Worm (Caenorhabditis elegans) whole organism, mixed stage, embryonic: ENCODE results near the gene prdx-6.

ENCODE experiments used
- snpc-4 ChIP-seq: fragments of 150-350 bp; optimal IDR thresholded peaks from 2 replicates; lab custom pipeline; 2014; ENCODE audit warnings: missing biosample characterization, missing genetic modification characterization
- unc-62 ChIP-seq: fragments of 150-350 bp; optimal IDR thresholded peaks from 2 replicates; lab custom pipeline; 2014; ENCODE audit warnings: missing biosample characterization, missing genetic modification reagents, missing genetic modification characterization

DNA sequence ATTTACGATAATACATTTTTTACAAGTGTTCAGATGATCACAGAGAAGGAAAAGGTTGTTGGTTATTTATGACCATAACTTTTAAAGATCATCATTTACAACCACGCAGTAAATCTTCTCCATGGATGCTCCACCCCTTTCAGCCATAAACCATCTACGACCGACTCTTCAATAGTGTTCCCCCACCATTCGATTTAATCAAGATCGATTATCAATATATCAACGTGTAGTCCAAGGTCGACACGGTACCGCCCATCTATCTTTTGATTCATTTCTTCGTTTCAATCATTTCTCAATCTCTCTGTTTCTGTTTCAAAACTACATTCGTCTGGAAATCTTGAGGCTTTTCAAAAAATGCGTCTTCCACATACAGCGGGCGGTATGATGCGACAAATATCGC lies 26.5 kb downstream of the prdx-6 start, which contains the start of gene aass-1:
- TF ChIP-seq snpc-4 (tag; lab: Kevin White, UChicago) (no peak), unc-62 (GFP tag; lab: Kevin White, UChicago) (no peak)
